ENCODE assay signal across 1 fruit fly cellular context in genomic region chr3R:9867911-9868537, dm6.
TF ChIP-seq lines count a peak whose summit lies in the region.

TSS of gene Teh1 (minus strand) at chr3R:9868120.

TF ChIP-seq in whole organism, embryonic, 481 proteins besides CTCF, POLR2A, EP300 and RAD21 (continued from another document):
- TF ChIP-seq CG4730 (GFP tag; IDR thresholded peaks at IDR 0.05; lab: Robert Waterston, UW) = no peak
- no peak for TF ChIP-seq pzg (GFP tag; optimal IDR thresholded peaks at IDR 0.05; lab: Kevin White, UChicago)
- TF ChIP-seq unc-4 (GFP tag; IDR thresholded peaks at IDR 0.05; lab: Robert Waterston, UW; ENCODE audit: partially characterized antibody) = 0 out of 2 replicates have a peak, but pooled peaks have one; percentile 28
- no peak for TF ChIP-seq CG7928 (GFP tag; optimal IDR thresholded peaks at IDR 0.05; lab: Kevin White, UChicago)
- no peak for TF ChIP-seq CG15073 (GFP tag; optimal IDR thresholded peaks at IDR 0.05; lab: Kevin White, UChicago)
- no peak for TF ChIP-seq CG17912 (GFP tag; optimal IDR thresholded peaks at IDR 0.05; lab: Kevin White, UChicago)
- TF ChIP-seq CG12659 (GFP tag; optimal IDR thresholded peaks at IDR 0.05; lab: Kevin White, UChicago) = no peak
- TF ChIP-seq CG8089 (GFP tag; optimal IDR thresholded peaks at IDR 0.05; lab: Kevin White, UChicago) = no peak
- TF ChIP-seq bsh (GFP tag; optimal IDR thresholded peaks at IDR 0.05; lab: Kevin White, UChicago) = no peak
- no peak for TF ChIP-seq dmrt99B (tag; optimal IDR thresholded peaks at IDR 0.05; lab: Kevin White, UChicago)
- TF ChIP-seq twi (tag; optimal IDR thresholded peaks at IDR 0.05; lab: Kevin White, UChicago) = no peak
- 0 out of 2 replicates have a peak, but pooled peaks have one; percentile 7 for TF ChIP-seq E2f1 (GFP tag; IDR thresholded peaks at IDR 0.05; lab: Robert Waterston, UW)
- TF ChIP-seq CG11696 (GFP tag; IDR thresholded peaks at IDR 0.05; lab: Robert Waterston, UW) = no peak
- TF ChIP-seq btn (GFP tag; optimal IDR thresholded peaks at IDR 0.05; lab: Kevin White, UChicago) = no peak
- 0 out of 2 replicates have a peak, but pooled peaks have one; percentile 29 for TF ChIP-seq CG10959 (GFP tag; IDR thresholded peaks at IDR 0.05; lab: Robert Waterston, UW)
- TF ChIP-seq CG7271 (tag; optimal IDR thresholded peaks at IDR 0.05; lab: Kevin White, UChicago) = no peak
- TF ChIP-seq Atf-2 (GFP tag; optimal IDR thresholded peaks at IDR 0.05; lab: Kevin White, UChicago) = no peak
- TF ChIP-seq pros (GFP tag; optimal IDR thresholded peaks at IDR 0.05; lab: Kevin White, UChicago) = no peak
- TF ChIP-seq CG1603 (tag; optimal IDR thresholded peaks at IDR 0.05; lab: Kevin White, UChicago) = no peak
- TF ChIP-seq zen2 (GFP tag; IDR thresholded peaks at IDR 0.05; lab: Robert Waterston, UW; ENCODE audit: partially characterized antibody) = 0 out of 3 replicates have a peak, but pooled peaks have one; percentile 38
- TF ChIP-seq CG34224 (GFP tag; IDR thresholded peaks at IDR 0.05; lab: Robert Waterston, UW; ENCODE audit: partially characterized antibody) = no peak
- no peak for TF ChIP-seq Poxn (GFP tag; IDR thresholded peaks at IDR 0.05; lab: Robert Waterston, UW)
- TF ChIP-seq yki (optimal IDR thresholded peaks at IDR 0.05; lab: Kevin White, UChicago) = no peak
- no peak for TF ChIP-seq dimm (GFP tag; IDR thresholded peaks at IDR 0.05; lab: Robert Waterston, UW)
- no peak for TF ChIP-seq CG14965 (GFP tag; optimal IDR thresholded peaks at IDR 0.05; lab: Kevin White, UChicago; ENCODE audit: borderline replicate concordance)
- peak; percentile 20; the same call in 1 of the 3 replicates for TF ChIP-seq Opbp (GFP tag; IDR thresholded peaks at IDR 0.05; lab: Robert Waterston, UW; ENCODE audit: partially characterized antibody)
- no peak for TF ChIP-seq Sox100B (GFP tag; optimal IDR thresholded peaks at IDR 0.05; lab: Kevin White, UChicago)
- TF ChIP-seq psq (GFP tag; optimal IDR thresholded peaks at IDR 0.05; lab: Kevin White, UChicago) = no peak
- TF ChIP-seq CG8924 (tag; optimal IDR thresholded peaks at IDR 0.05; lab: Kevin White, UChicago) = no peak
- peak; percentile 44; the same call in 1 of the 2 replicates for TF ChIP-seq Bgb (GFP tag; IDR thresholded peaks at IDR 0.05; lab: Robert Waterston, UW; ENCODE audit: partially characterized antibody)
- no peak for TF ChIP-seq lilli (GFP tag; optimal IDR thresholded peaks at IDR 0.05; lab: Kevin White, UChicago)
- TF ChIP-seq CG30020 (tag; optimal IDR thresholded peaks at IDR 0.05; lab: Kevin White, UChicago) = no peak
- TF ChIP-seq CG1647 (GFP tag; optimal IDR thresholded peaks at IDR 0.05; lab: Kevin White, UChicago) = no peak
- no peak for TF ChIP-seq lab (GFP tag; optimal IDR thresholded peaks at IDR 0.05; lab: Kevin White, UChicago)
- TF ChIP-seq Dp (GFP tag; optimal IDR thresholded peaks at IDR 0.05; lab: Kevin White, UChicago) = no peak
- TF ChIP-seq trem (tag; optimal IDR thresholded peaks at IDR 0.05; lab: Kevin White, UChicago) = no peak
- TF ChIP-seq Meics (GFP tag; optimal IDR thresholded peaks at IDR 0.05; lab: Kevin White, UChicago) = no peak
- TF ChIP-seq dan (GFP tag; IDR thresholded peaks at IDR 0.05; lab: Robert Waterston, UW) = no peak
- no peak for TF ChIP-seq CG8478 (optimal IDR thresholded peaks at IDR 0.05; lab: Kevin White, UChicago)
- no peak for TF ChIP-seq CG15514 (GFP tag; optimal IDR thresholded peaks at IDR 0.05; lab: Kevin White, UChicago)
- no peak for TF ChIP-seq Mes4 (GFP tag; optimal IDR thresholded peaks at IDR 0.05; lab: Kevin White, UChicago)
- peak; percentile 95 for TF ChIP-seq Adf1 (GFP tag; IDR thresholded peaks at IDR 0.05; lab: Robert Waterston, UW)
- TF ChIP-seq rib (GFP tag; IDR thresholded peaks at IDR 0.05; lab: Robert Waterston, UW) = no peak
- TF ChIP-seq CG8359 (GFP tag; optimal IDR thresholded peaks at IDR 0.05; lab: Kevin White, UChicago; ENCODE audit: borderline replicate concordance) = no peak
- no peak for TF ChIP-seq CG11085 (GFP tag; IDR thresholded peaks at IDR 0.05; lab: Robert Waterston, UW)
- 0 out of 2 replicates have a peak, but pooled peaks have one; percentile 24 for TF ChIP-seq CG4360 (GFP tag; IDR thresholded peaks at IDR 0.05; lab: Robert Waterston, UW)
- TF ChIP-seq prd (optimal IDR thresholded peaks at IDR 0.05; lab: Kevin White, UChicago) = no peak
- TF ChIP-seq prd (GFP tag; IDR thresholded peaks at IDR 0.05; lab: Robert Waterston, UW) = no peak
- no peak for TF ChIP-seq tll (GFP tag; optimal IDR thresholded peaks at IDR 0.05; lab: Kevin White, UChicago)
- TF ChIP-seq CoRest (tag; optimal IDR thresholded peaks at IDR 0.05; lab: Kevin White, UChicago) = no peak
- no peak for TF ChIP-seq Doc3 (GFP tag; IDR thresholded peaks at IDR 0.05; lab: Robert Waterston, UW; ENCODE audit: partially characterized antibody)
- TF ChIP-seq CG6654 (GFP tag; optimal IDR thresholded peaks at IDR 0.05; lab: Kevin White, UChicago) = no peak
- TF ChIP-seq CrebB (tag; optimal IDR thresholded peaks at IDR 0.05; lab: Kevin White, UChicago) = no peak
- TF ChIP-seq BtbVII (GFP tag; optimal IDR thresholded peaks at IDR 0.05; lab: Kevin White, UChicago) = no peak
- no peak for TF ChIP-seq Tbp (GFP tag; optimal IDR thresholded peaks at IDR 0.05; lab: Kevin White, UChicago)
- TF ChIP-seq lmd (GFP tag; IDR thresholded peaks at IDR 0.05; lab: Robert Waterston, UW) = no peak
- no peak for TF ChIP-seq CG6272 (GFP tag; IDR thresholded peaks at IDR 0.05; lab: Robert Waterston, UW)
- TF ChIP-seq dysf (GFP tag; IDR thresholded peaks at IDR 0.05; lab: Robert Waterston, UW) = 0 out of 3 replicates have a peak, but pooled peaks have one; percentile 19
- peak; percentile 70 for TF ChIP-seq Deaf1 (tag; optimal IDR thresholded peaks at IDR 0.05; lab: Kevin White, UChicago)
- TF ChIP-seq crp (GFP tag; optimal IDR thresholded peaks at IDR 0.05; lab: Kevin White, UChicago) = no peak
- TF ChIP-seq corto (GFP tag; optimal IDR thresholded peaks at IDR 0.05; lab: Kevin White, UChicago) = no peak
- TF ChIP-seq kah (GFP tag; optimal IDR thresholded peaks at IDR 0.05; lab: Kevin White, UChicago) = no peak
- TF ChIP-seq CG17359 (tag; optimal IDR thresholded peaks at IDR 0.05; lab: Kevin White, UChicago) = no peak
- TF ChIP-seq ci (GFP tag; IDR thresholded peaks at IDR 0.05; lab: Robert Waterston, UW) = no peak
- no peak for TF ChIP-seq CG7987 (GFP tag; optimal IDR thresholded peaks at IDR 0.05; lab: Kevin White, UChicago)
- TF ChIP-seq HLH4C (GFP tag; IDR thresholded peaks at IDR 0.05; lab: Robert Waterston, UW; ENCODE audit: partially characterized antibody) = 0 out of 3 replicates have a peak, but pooled peaks have one; percentile 44
- TF ChIP-seq run (tag; optimal IDR thresholded peaks at IDR 0.05; lab: Kevin White, UChicago) = no peak
- 0 out of 3 replicates have a peak, but pooled peaks have one; percentile 41 for TF ChIP-seq mld (GFP tag; IDR thresholded peaks at IDR 0.05; lab: Robert Waterston, UW; ENCODE audit: partially characterized antibody)
- no peak for TF ChIP-seq CG14014 (GFP tag; IDR thresholded peaks at IDR 0.05; lab: Robert Waterston, UW)
- TF ChIP-seq CG13123 (GFP tag; optimal IDR thresholded peaks at IDR 0.05; lab: Kevin White, UChicago) = no peak
- TF ChIP-seq hth (optimal IDR thresholded peaks at IDR 0.05; lab: Kevin White, UChicago) = no peak
- peak; percentile 79 for TF ChIP-seq CG16779 (GFP tag; IDR thresholded peaks at IDR 0.05; lab: Robert Waterston, UW)
- peak; percentile 11; the same call in 1 of the 2 replicates for TF ChIP-seq Awh (GFP tag; IDR thresholded peaks at IDR 0.05; lab: Robert Waterston, UW)
- no peak for TF ChIP-seq sqz (GFP tag; optimal IDR thresholded peaks at IDR 0.05; lab: Kevin White, UChicago)
- no peak for TF ChIP-seq amos (GFP tag; IDR thresholded peaks at IDR 0.05; lab: Robert Waterston, UW; ENCODE audit: partially characterized antibody)
- TF ChIP-seq usp (GFP tag; optimal IDR thresholded peaks at IDR 0.05; lab: Kevin White, UChicago) = no peak
- TF ChIP-seq ewg (GFP tag; optimal IDR thresholded peaks at IDR 0.05; lab: Kevin White, UChicago) = peak; percentile 58
- TF ChIP-seq toy (GFP tag; IDR thresholded peaks at IDR 0.05; lab: Robert Waterston, UW) = no peak
- TF ChIP-seq jigr1 (GFP tag; IDR thresholded peaks at IDR 0.05; lab: Robert Waterston, UW) = no peak
- TF ChIP-seq Trl (optimal IDR thresholded peaks at IDR 0.05; lab: Kevin White, UChicago) = peak; percentile 47 to 54
- TF ChIP-seq Trl (GFP tag; optimal IDR thresholded peaks at IDR 0.05; lab: Kevin White, UChicago) = peak; percentile 3
- no peak for TF ChIP-seq otp (GFP tag; IDR thresholded peaks at IDR 0.05; lab: Robert Waterston, UW)
- no peak for TF ChIP-seq sr (GFP tag; IDR thresholded peaks at IDR 0.05; lab: Robert Waterston, UW)
- no peak for TF ChIP-seq Dip2 (GFP tag; IDR thresholded peaks at IDR 0.05; lab: Robert Waterston, UW)
- no peak for TF ChIP-seq B-H1 (GFP tag; IDR thresholded peaks at IDR 0.05; lab: Robert Waterston, UW)
- TF ChIP-seq dm (GFP tag; optimal IDR thresholded peaks at IDR 0.05; lab: Kevin White, UChicago) = no peak
- TF ChIP-seq CG2678 (tag; optimal IDR thresholded peaks at IDR 0.05; lab: Kevin White, UChicago) = no peak
- TF ChIP-seq lola (GFP tag; optimal IDR thresholded peaks at IDR 0.05; lab: Kevin White, UChicago) = no peak
- no peak for TF ChIP-seq CG3065 (GFP tag; optimal IDR thresholded peaks at IDR 0.05; lab: Kevin White, UChicago)
- no peak for TF ChIP-seq kay (GFP tag; optimal IDR thresholded peaks at IDR 0.05; lab: Kevin White, UChicago)
- TF ChIP-seq CG14860 (GFP tag; IDR thresholded peaks at IDR 0.05; lab: Robert Waterston, UW; ENCODE audit: partially characterized antibody) = no peak
- no peak for TF ChIP-seq tio (GFP tag; optimal IDR thresholded peaks at IDR 0.05; lab: Kevin White, UChicago)
